Worm (Caenorhabditis elegans) whole organism, young adult: Measurements from ENCODE around the gene hid-1.

Experiments
- B0019.2 ChIP-seq: fragments of 200-800 bp; sonication (Bioruptor generic); conservative IDR thresholded peaks from 2 replicates; pipeline ENCODE4 v1.3.6; 2022; ENCODE audit warnings: missing genetic modification reagents, missing genetic modification characterization, missing compliant biosample characterization
- B0035.1 ChIP-seq: sonication (generic microtip); optimal IDR thresholded peaks from 2 replicates; lab custom pipeline; 2016; ENCODE audit warnings: missing genetic modification characterization, mild to moderate bottlenecking, missing compliant biosample characterization, missing genotype, missing genetic modification reagents
- B0261.1 ChIP-seq: sonication (generic microtip); optimal IDR thresholded peaks from 2 replicates; lab custom pipeline; 2016; ENCODE audit warnings: mild to moderate bottlenecking, missing genetic modification characterization, moderate library complexity, missing compliant biosample characterization
- C06A6.2 ChIP-seq: fragments of 200-800 bp; sonication (Bioruptor generic); conservative IDR thresholded peaks from 2 replicates; pipeline ENCODE4 v1.3.6; 2022; ENCODE audit warnings: missing genetic modification characterization, missing compliant biosample characterization
- F39B2.1 ChIP-seq: fragments of 200-800 bp; sonication (Bioruptor generic); IDR thresholded peaks from 2 replicates; pipeline ENCODE4 v1.3.6; 2022; ENCODE audit warnings: missing genetic modification reagents, missing genetic modification characterization, missing compliant biosample characterization
- F49E8.2 ChIP-seq: sonication (generic microtip); optimal IDR thresholded peaks from 3 replicates; lab custom pipeline; 2017; ENCODE audit warnings: missing genetic modification characterization, mild to moderate bottlenecking, missing compliant biosample characterization, antibody characterized with exemption, moderate library complexity; ENCODE audit not compliant: insufficient read depth
- F55B11.4 ChIP-seq: sonication (generic microtip); optimal IDR thresholded peaks from 2 replicates; lab custom pipeline; 2016; ENCODE audit warnings: missing compliant biosample characterization, missing genetic modification characterization, borderline replicate concordance; ENCODE audit not compliant: insufficient read depth
- Y67H2A.10 ChIP-seq: fragments of 200-800 bp; sonication (Bioruptor generic); conservative IDR thresholded peaks from 2 replicates; pipeline ENCODE4 v1.3.6; 2022; ENCODE audit warnings: missing genetic modification reagents, missing genetic modification characterization, missing compliant biosample characterization
- aptf-2 ChIP-seq: fragments of 200-800 bp; sonication (Bioruptor generic); conservative IDR thresholded peaks from 2 replicates; pipeline ENCODE4 v1.3.6; 2022; ENCODE audit warnings: missing genetic modification reagents, missing genetic modification characterization, missing compliant biosample characterization
- attf-5 ChIP-seq: fragments of 200-800 bp; sonication (Bioruptor generic); optimal IDR thresholded peaks from 2 replicates; lab custom pipeline; 2018; ENCODE audit warnings: mild to moderate bottlenecking, missing genetic modification characterization, missing compliant biosample characterization
- bed-2 ChIP-seq: fragments of 200-800 bp; sonication (Bioruptor generic); IDR thresholded peaks from 2 replicates; pipeline ENCODE4 v1.3.6; 2022; ENCODE audit warnings: missing genetic modification reagents, missing genetic modification characterization, missing compliant biosample characterization
- ccch-3 ChIP-seq: fragments of 200-800 bp; sonication (Bioruptor generic); optimal IDR thresholded peaks from 2 replicates; lab custom pipeline; 2018; ENCODE audit warnings: mild to moderate bottlenecking, missing genetic modification characterization, missing compliant biosample characterization
- ceh-100 ChIP-seq: fragments of 200-800 bp; sonication (Bioruptor generic); IDR thresholded peaks from 2 replicates; pipeline ENCODE4 v1.3.6; 2022; ENCODE audit warnings: missing genetic modification reagents, missing genetic modification characterization, missing compliant biosample characterization
- ceh-27 ChIP-seq: fragments of 200-800 bp; sonication (Bioruptor generic); optimal IDR thresholded peaks from 2 replicates; lab custom pipeline; 2018; ENCODE audit warnings: mild to moderate bottlenecking, missing genetic modification characterization, moderate library complexity, missing compliant biosample characterization
- ceh-79 ChIP-seq: sonication (generic microtip); optimal IDR thresholded peaks from 2 replicates; lab custom pipeline; 2017; ENCODE audit warnings: mild to moderate bottlenecking, missing genetic modification characterization, missing compliant biosample characterization
- ceh-91 ChIP-seq: fragments of 200-800 bp; sonication (Bioruptor generic); IDR thresholded peaks from 2 replicates; pipeline ENCODE4 v1.3.6; 2022; ENCODE audit warnings: missing genetic modification reagents, missing genetic modification characterization, missing compliant biosample characterization
- dox-1 ChIP-seq: fragments of 200-800 bp; sonication (Bioruptor generic); IDR thresholded peaks from 2 replicates; pipeline ENCODE4 v1.3.6; 2022; ENCODE audit warnings: missing genetic modification reagents, missing genetic modification characterization, missing compliant biosample characterization
- efl-1 ChIP-seq: fragments of 150-350 bp; optimal IDR thresholded peaks from 2 replicates; lab custom pipeline; 2014; ENCODE audit warnings: missing biosample characterization, missing genetic modification reagents, missing genetic modification characterization
- egl-44 ChIP-seq: fragments of 200-800 bp; sonication (Bioruptor generic); IDR thresholded peaks from 2 replicates; pipeline ENCODE4 v1.3.6; 2022; ENCODE audit warnings: missing genetic modification reagents, missing genetic modification characterization, missing compliant biosample characterization
- hlh-26 ChIP-seq: fragments of 200-800 bp; sonication (Bioruptor generic); conservative IDR thresholded peaks from 2 replicates; pipeline ENCODE4 v1.3.6; 2022; ENCODE audit warnings: missing genetic modification reagents, missing genetic modification characterization, missing compliant biosample characterization
- hmg-1.2 ChIP-seq: fragments of 200-800 bp; sonication (Bioruptor generic); IDR thresholded peaks from 2 replicates; pipeline ENCODE4 v1.3.6; 2022; ENCODE audit warnings: missing genetic modification reagents, missing genetic modification characterization, missing compliant biosample characterization
- hmg-20 ChIP-seq: fragments of 200-800 bp; sonication (Bioruptor generic); IDR thresholded peaks from 2 replicates; pipeline ENCODE4 v1.3.6; 2022; ENCODE audit warnings: missing genetic modification reagents, missing genetic modification characterization, missing compliant biosample characterization
- let-526 ChIP-seq: fragments of 200-800 bp; sonication (Bioruptor generic); IDR thresholded peaks from 2 replicates; pipeline ENCODE4 v1.3.6; 2022; ENCODE audit warnings: missing genetic modification reagents, missing genetic modification characterization, missing compliant biosample characterization
- let-607 ChIP-seq, 2 experiments: fragments of 200-800 bp in 1 of 2; sonication (Bioruptor generic) in 1 of 2; sonication (generic microtip) in 1 of 2; optimal IDR thresholded peaks; 2 replicates each; lab custom pipeline; 2016 to 2018; ENCODE audit warnings: mild to moderate bottlenecking in 2 of 2, missing compliant biosample characterization in 2 of 2, missing genetic modification characterization in 2 of 2, moderate library complexity in 2 of 2, missing genotype in 1 of 2
- lsl-1 ChIP-seq: fragments of 200-800 bp; sonication (Bioruptor generic); optimal IDR thresholded peaks from 2 replicates; lab custom pipeline; 2018; ENCODE audit warnings: mild to moderate bottlenecking, missing genetic modification characterization, moderate library complexity, missing compliant biosample characterization
- madf-8 ChIP-seq: fragments of 200-800 bp; sonication (Bioruptor generic); conservative IDR thresholded peaks from 2 replicates; pipeline ENCODE4 v1.3.6; 2022; ENCODE audit warnings: missing genetic modification reagents, missing genetic modification characterization, missing compliant biosample characterization
- mxl-1 ChIP-seq: sonication (generic microtip); optimal IDR thresholded peaks from 2 replicates; lab custom pipeline; 2016; ENCODE audit warnings: missing genetic modification characterization, missing compliant biosample characterization
- nfyb-1 ChIP-seq: fragments of 200-800 bp; sonication (Bioruptor generic); IDR thresholded peaks from 2 replicates; pipeline ENCODE4 v1.3.6; 2022; ENCODE audit warnings: missing genetic modification reagents, missing genetic modification characterization, missing compliant biosample characterization
- nhr-179 ChIP-seq: sonication (generic microtip); optimal IDR thresholded peaks from 2 replicates; lab custom pipeline; 2016; ENCODE audit warnings: mild to moderate bottlenecking, missing genetic modification characterization, missing compliant biosample characterization
- rcor-1 ChIP-seq: fragments of 200-800 bp; sonication (Bioruptor generic); IDR thresholded peaks from 2 replicates; pipeline ENCODE4 v1.3.6; 2022; ENCODE audit warnings: missing genetic modification reagents, missing genetic modification characterization, missing compliant biosample characterization
- sea-2 ChIP-seq: fragments of 200-800 bp; sonication (Bioruptor generic); IDR thresholded peaks from 2 replicates; pipeline ENCODE4 v1.3.6; 2022; ENCODE audit warnings: missing genetic modification characterization, missing compliant biosample characterization
- snpc-1.3 ChIP-seq: sonication (generic microtip); optimal IDR thresholded peaks from 2 replicates; lab custom pipeline; 2017; ENCODE audit warnings: missing genetic modification characterization, mild to moderate bottlenecking, missing compliant biosample characterization, antibody characterized with exemption, moderate library complexity, missing genotype, missing genetic modification reagents; ENCODE audit not compliant: insufficient read depth
- snpc-3.4 ChIP-seq: sonication (generic microtip); optimal IDR thresholded peaks from 2 replicates; lab custom pipeline; 2017; ENCODE audit warnings: missing genetic modification characterization, mild to moderate bottlenecking, missing compliant biosample characterization, antibody characterized with exemption, moderate library complexity, missing genotype, missing genetic modification reagents
- zfh-2 ChIP-seq: fragments of 200-800 bp; sonication (Bioruptor generic); conservative IDR thresholded peaks from 2 replicates; pipeline ENCODE4 v1.3.6; 2022; ENCODE audit warnings: missing genetic modification reagents, missing genetic modification characterization, missing compliant biosample characterization
- ztf-25 ChIP-seq: fragments of 200-800 bp; sonication (Bioruptor generic); IDR thresholded peaks from 2 replicates; pipeline ENCODE4 v1.3.6; 2022; ENCODE audit warnings: missing genetic modification reagents, missing genetic modification characterization, missing compliant biosample characterization
- ztf-26 ChIP-seq: sonication (generic microtip); optimal IDR thresholded peaks from 2 replicates; lab custom pipeline; 2017; ENCODE audit warnings: missing genetic modification characterization, missing compliant biosample characterization
- ztf-3 ChIP-seq: fragments of 200-800 bp; sonication (Bioruptor generic); optimal IDR thresholded peaks from 2 replicates; lab custom pipeline; 2018; ENCODE audit warnings: mild to moderate bottlenecking, missing genetic modification characterization, missing compliant biosample characterization

hid-1 gene

DNA sequence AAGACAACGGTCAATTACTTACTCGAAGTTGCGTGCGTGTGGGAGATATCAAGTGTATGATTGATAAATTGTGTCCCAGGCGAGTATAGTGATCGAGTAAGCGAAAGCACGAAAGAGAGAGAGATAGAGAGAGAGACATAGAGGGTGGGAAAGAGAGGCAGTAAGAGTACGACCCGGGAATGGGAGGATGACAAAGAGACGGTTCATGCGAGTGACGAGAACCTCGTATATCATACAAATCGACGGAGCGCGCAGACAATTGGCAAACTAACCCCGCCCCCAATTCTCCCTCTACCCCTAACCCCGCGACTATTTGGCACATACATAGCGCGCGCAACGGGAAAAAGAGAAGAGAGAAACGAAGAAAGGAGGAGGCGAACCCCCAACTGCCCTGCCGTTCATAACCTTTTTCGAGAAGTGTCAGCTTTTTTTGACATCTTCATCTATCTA lies 7.0 kb downstream of the hid-1 start, which contains the start of gene rabr-1 (continued):
- no peak for TF ChIP-seq lsl-1 (GFP tag; lab: Kevin White, UChicago)
- TF ChIP-seq, all 124 proteins: peak for 15

DNA sequence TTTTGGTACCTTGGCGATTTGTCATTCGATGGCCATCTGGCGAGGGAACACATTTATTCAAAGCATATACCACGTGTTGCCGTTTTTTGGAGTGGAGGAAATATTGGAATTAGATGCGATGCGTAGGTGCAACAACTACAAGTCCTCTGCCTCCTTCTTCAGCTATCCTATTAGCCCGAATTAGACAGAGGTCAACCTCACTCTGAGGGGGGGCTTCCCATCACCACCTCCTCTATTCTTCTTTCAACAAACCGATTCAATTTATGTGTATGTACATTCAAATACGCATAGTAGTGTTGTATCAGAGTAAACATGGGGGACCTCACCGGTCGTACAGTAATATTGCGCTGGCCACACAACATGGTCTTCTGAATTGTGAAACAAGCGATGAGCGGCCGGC lies 9.0 kb downstream of the hid-1 start:
- no peak for TF ChIP-seq F55B11.4 (tag; lab: Kevin White, UChicago)
- no peak for TF ChIP-seq ceh-100 (GFP tag; lab: Robert Waterston, UW)
- no peak for TF ChIP-seq hmg-20

DNA sequence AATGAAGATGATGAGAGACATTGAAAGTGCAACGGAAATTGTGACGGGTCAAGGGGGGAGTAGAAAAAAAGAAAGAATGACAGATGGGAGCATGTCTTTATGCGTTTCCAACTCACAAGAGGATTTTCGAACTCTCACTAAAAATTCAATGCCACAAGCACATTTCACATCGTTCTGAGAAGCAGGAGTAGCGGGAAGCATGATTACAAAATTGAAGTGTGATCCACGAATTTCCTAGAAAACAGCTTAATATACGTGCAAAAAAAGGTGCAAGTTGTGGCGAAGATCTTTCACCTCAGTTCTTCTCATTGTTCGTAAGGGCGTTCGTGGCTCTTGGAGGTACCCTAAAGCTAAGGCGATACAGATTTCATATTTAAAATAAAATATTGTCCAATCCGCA lies 17.9 kb downstream of the hid-1 start:
- TF ChIP-seq ceh-27 (no peak), attf-5 (GFP tag; lab: Kevin White, UChicago) (no peak), ceh-91 (no peak), B0019.2 (GFP tag; lab: Robert Waterston, UW) (no peak), F39B2.1 (no peak), ztf-25 (GFP tag; lab: Robert Waterston, UW) (no peak), dox-1 (GFP tag; lab: Robert Waterston, UW) (no peak), efl-1 (GFP tag; lab: Kevin White, UChicago) (no peak), ccch-3 (GFP tag; lab: Kevin White, UChicago) (no peak), B0261.1 (no peak), ceh-79 (no peak), hmg-1.2 (GFP tag; lab: Robert Waterston, UW) (no peak), rcor-1 (GFP tag; lab: Robert Waterston, UW) (no peak), madf-8 (GFP tag; lab: Robert Waterston, UW) (no peak), F49E8.2 (tag; lab: Kevin White, UChicago) (no peak), nhr-179 (no peak), hmg-20 (no peak), bed-2 (GFP tag; lab: Robert Waterston, UW) (no peak)

DNA sequence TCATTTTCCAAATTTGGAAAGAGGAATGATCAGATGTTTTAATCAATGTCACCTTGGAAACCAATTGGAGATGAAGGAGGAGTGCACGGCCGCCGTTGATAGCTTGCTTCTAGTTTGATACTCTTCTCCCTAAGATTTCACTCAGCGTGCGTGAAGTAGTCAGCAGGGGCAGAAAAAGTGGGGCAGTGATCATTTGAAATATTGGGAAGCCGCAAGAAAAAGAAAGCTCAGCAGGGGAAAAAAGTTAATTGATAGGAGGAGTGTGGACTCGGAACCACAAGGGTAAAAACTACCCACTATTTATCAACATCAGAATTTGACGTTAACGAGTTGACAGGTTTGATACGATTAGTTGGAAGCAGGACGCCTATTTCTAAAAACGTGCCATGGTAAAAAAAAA lies 19.6 kb downstream of the hid-1 start, which contains the start of gene K02E10.7:
K02E10.7 (minus strand) TSS at position 101 of the 400 bp plus-strand sequence.
- TF ChIP-seq ztf-3 (GFP tag; lab: Kevin White, UChicago) (no peak), mxl-1 (no peak), sea-2 (GFP tag; lab: Robert Waterston, UW) (no peak), snpc-1.3 (no peak)

DNA sequence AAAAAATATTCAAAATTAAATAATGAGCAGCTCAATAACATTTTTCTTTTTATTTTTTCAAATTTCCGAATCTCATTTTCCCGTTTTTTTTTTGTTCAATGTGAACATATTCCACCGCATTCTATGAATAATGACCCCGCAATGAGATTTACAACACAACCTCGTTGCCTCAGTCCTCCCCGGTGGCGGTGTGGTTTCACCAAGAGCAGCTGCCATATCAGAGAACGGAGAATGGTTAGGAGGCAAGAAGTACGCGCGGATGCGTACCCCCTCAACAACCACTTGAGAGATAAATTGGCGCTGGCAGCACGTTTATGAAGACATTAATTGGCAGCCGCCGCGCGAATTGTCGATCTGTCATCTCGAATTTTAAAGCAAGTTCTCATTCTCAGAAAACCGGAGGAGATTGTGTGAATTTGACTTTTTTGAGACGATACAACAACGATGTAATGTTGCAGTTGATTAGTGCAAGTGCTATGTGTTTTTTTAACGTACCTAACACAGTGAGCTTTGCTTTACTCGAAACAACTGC lies 24.9 kb downstream of the hid-1 start:
- TF ChIP-seq B0035.1 (tag; lab: Kevin White, UChicago) (no peak), hlh-26 (no peak), snpc-3.4 (tag; lab: Kevin White, UChicago) (no peak), zfh-2 (GFP tag; lab: Robert Waterston, UW) (0 out of 2 replicates have a peak, but pooled peaks have one; percentile 40)
- TF ChIP-seq, all 124 proteins: peak for 1

DNA sequence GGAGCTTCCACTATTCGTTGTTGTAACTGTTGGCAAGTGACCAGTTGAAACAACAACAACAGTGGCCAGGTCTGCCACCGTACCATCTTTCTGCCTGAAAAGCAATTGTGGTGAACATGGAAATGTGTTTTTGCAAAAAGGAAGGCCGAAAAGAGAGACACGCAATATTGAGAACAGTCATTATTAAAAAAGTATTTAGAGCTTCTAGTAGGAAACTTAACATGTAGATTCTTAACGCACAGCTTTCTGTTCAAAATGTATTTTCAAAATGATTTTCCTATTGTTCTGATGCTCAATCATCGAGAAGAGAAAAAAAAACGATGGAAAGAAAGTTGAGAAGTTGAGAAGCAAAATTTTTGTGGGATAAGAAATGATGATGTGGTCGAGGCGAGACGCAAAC lies 26.4 kb downstream of the hid-1 start, which contains the start of gene syg-1:
syg-1 (minus strand) TSS at position 101 of the 400 bp plus-strand sequence.
- no peak for TF ChIP-seq lsl-1 (GFP tag; lab: Kevin White, UChicago)
- TF ChIP-seq attf-5 (GFP tag; lab: Kevin White, UChicago): no peak
- no peak for TF ChIP-seq zfh-2 (GFP tag; lab: Robert Waterston, UW)
- TF ChIP-seq ztf-26 (tag; lab: Kevin White, UChicago): no peak
- no peak for TF ChIP-seq let-607 (tag; optimal IDR thresholded peaks at IDR 0.05; lab: Kevin White, UChicago)
- TF ChIP-seq snpc-1.3: no peak
- TF ChIP-seq Y67H2A.10 (GFP tag; lab: Robert Waterston, UW): no peak
- TF ChIP-seq aptf-2 (GFP tag; lab: Robert Waterston, UW): no peak
- TF ChIP-seq egl-44 (GFP tag; lab: Robert Waterston, UW): no peak
- no peak for TF ChIP-seq C06A6.2 (GFP tag; lab: Robert Waterston, UW)
- TF ChIP-seq nfyb-1: no peak
- TF ChIP-seq snpc-3.4 (tag; lab: Kevin White, UChicago): no peak
- no peak for TF ChIP-seq let-526
- no peak for TF ChIP-seq F55B11.4 (tag; lab: Kevin White, UChicago)
